Worm (Caenorhabditis elegans): ENCODE measurements around the gene C08F8.2.
A peak's percentile ranks its signal among the peaks of the same experiment; 100 is the strongest.

C08F8.2 gene

DNA sequence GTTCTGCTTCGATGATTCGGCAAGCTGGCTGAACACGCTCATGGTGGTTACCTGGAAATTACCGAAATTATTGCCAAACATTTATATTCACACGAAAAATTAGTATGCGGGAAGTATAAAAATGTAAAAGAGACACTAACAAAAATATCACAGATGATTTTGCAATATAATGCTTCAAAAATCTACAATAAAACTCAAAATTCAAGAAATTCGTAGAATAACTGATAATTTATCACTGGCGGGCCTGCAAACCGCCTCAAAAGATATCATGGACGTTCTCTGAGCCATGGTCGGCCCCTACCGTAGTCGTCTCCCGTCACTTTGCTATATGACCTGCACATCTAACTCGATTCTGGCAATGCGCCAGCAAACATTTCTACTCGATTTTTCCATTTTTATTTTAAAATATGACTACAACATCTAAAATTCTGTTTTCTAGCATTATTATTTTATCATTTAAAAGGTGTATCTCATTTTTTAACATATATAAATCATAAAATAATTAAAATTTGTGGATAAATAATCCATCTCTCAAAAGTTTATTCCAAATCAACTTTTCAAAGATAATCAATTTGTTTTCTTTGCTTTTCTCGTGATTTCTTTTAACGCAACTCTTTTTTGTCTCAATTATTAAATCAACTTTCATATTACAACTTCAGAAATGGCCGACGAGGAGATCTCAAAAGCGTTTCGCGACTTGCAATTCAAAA lies 1.2 kb upstream of the C08F8.2 start, which contains the start of the genes F01G4.6 and pfd-1 (continued):
- TF ChIP-seq cebp-2 (GFP tag; IDR thresholded peaks at IDR 0.05), result no peak
- no peak for TF ChIP-seq ztf-22 (GFP tag; optimal IDR thresholded peaks at IDR 0.05)
- no peak for TF ChIP-seq T07F8.4 (tag; optimal IDR thresholded peaks at IDR 0.05)
- TF ChIP-seq madf-6 (GFP tag; IDR thresholded peaks at IDR 0.05), result peak; percentile 85
- peak; percentile 50 for TF ChIP-seq atf-7 (tag; optimal IDR thresholded peaks at IDR 0.05)
- TF ChIP-seq B0035.1 (tag; optimal IDR thresholded peaks at IDR 0.05), result no peak
- no peak for TF ChIP-seq tbx-9 (tag; optimal IDR thresholded peaks at IDR 0.05; ENCODE audit: borderline replicate concordance)
- TF ChIP-seq egl-44 (GFP tag; IDR thresholded peaks at IDR 0.05), result no peak
- peak; percentile 51; the same call in 1 of the 2 replicates for TF ChIP-seq Y56A3A.18 (GFP tag; IDR thresholded peaks at IDR 0.05)
- no peak for TF ChIP-seq lsy-27 (tag; optimal IDR thresholded peaks at IDR 0.05; ENCODE audit: borderline replicate concordance, insufficient read depth)
- peak; percentile 22 for TF ChIP-seq snpc-1.3 (tag; optimal IDR thresholded peaks at IDR 0.05; ENCODE audit: insufficient read depth)
- peak; percentile 30 for TF ChIP-seq nhr-80 (tag; optimal IDR thresholded peaks at IDR 0.05)
- TF ChIP-seq dox-1 (GFP tag; IDR thresholded peaks at IDR 0.05), result peak; percentile 52; the same call in 1 of the 2 replicates
- no peak for TF ChIP-seq ceh-58 (GFP tag; IDR thresholded peaks at IDR 0.05)
- 0 out of 2 replicates have a peak, but pooled peaks have one; percentile 27 for TF ChIP-seq ceh-91 (GFP tag; IDR thresholded peaks at IDR 0.05)
- TF ChIP-seq F22D6.2 (tag; optimal IDR thresholded peaks at IDR 0.05), result peak; percentile 23
- TF ChIP-seq snpc-1.1 (tag; optimal IDR thresholded peaks at IDR 0.05; ENCODE audit: insufficient read depth), result no peak
- TF ChIP-seq tbp1 (GFP tag; optimal IDR thresholded peaks at IDR 0.05), result peak; percentile 69
- no peak for TF ChIP-seq bed-1 (GFP tag; IDR thresholded peaks at IDR 0.05)
- peak; percentile 85 for TF ChIP-seq ekl-4 (GFP tag; IDR thresholded peaks at IDR 0.05)
- TF ChIP-seq B0019.2 (GFP tag; conservative IDR thresholded peaks at IDR 0.05), result no peak
- peak; percentile 95 for TF ChIP-seq nfyb-1 (GFP tag; IDR thresholded peaks at IDR 0.05)
- no peak for TF ChIP-seq ama-1 (optimal IDR thresholded peaks at IDR 0.05)
- no peak for TF ChIP-seq ama-1 (GFP tag; optimal IDR thresholded peaks at IDR 0.05)
- peak; percentile 86 for TF ChIP-seq hsf-1 (GFP tag; IDR thresholded peaks at IDR 0.05)
- peak; percentile 43; the same call in 1 of the 2 replicates for TF ChIP-seq attf-3 (GFP tag; conservative IDR thresholded peaks at IDR 0.05)
- no peak for TF ChIP-seq lin-26 (GFP tag; IDR thresholded peaks at IDR 0.05)
- peak; percentile 89 for TF ChIP-seq tlf-1 (GFP tag; optimal IDR thresholded peaks at IDR 0.05)
- TF ChIP-seq hmg-1.2 (GFP tag; IDR thresholded peaks at IDR 0.05), result peak; percentile 65; the same call in 1 of the 2 replicates
- TF ChIP-seq F57A8.1 (GFP tag; optimal IDR thresholded peaks at IDR 0.05), result no peak
- no peak for TF ChIP-seq nhr-179 (tag; optimal IDR thresholded peaks at IDR 0.05)
- TF ChIP-seq unc-62 (GFP tag; optimal IDR thresholded peaks at IDR 0.05), result no peak
- TF ChIP-seq F55B11.4 (tag; optimal IDR thresholded peaks at IDR 0.05; ENCODE audit: borderline replicate concordance, insufficient read depth), result no peak
- TF ChIP-seq lin-35 (GFP tag; optimal IDR thresholded peaks at IDR 0.05), result peak in 1 of 3 experiments; percentile 91
- no peak for TF ChIP-seq Y79H2A.3 (GFP tag; conservative IDR thresholded peaks at IDR 0.05)
- TF ChIP-seq mes-4 (tag; optimal IDR thresholded peaks at IDR 0.05), result no peak
- TF ChIP-seq sptf-2 (GFP tag; optimal IDR thresholded peaks at IDR 0.05), result no peak

DNA sequence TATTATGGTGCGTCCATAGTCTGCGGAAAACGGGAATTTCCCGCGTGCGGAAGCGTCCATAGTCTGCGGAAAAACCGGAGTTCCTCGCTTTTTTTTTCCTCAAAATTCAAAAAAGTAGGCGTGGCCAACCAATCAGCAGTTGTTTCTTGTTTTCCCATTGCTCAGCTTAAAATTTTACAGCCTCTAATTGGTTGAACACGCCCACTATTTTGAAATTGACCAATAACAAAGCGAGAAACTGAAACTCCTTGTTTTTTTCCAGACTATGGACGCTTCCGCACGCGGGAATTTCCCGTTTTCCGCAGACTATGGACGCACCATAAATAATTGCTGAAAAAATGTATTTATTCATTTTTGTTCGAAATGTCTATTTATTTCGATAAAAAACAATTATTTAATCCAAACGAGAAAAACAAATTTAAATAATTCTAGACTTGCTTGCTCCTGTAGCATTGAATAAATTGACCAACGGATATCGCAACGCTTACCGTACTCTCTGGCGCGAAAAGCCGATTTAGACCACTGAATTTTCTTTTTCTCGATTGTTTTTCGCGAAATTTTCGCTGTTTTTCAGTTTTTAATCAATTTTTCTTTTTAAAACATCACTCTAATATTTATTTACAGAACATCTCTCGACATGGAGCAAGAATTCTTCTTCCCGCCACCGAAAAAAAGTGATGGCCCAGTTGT lies 3.8 kb downstream of the C08F8.2 start, which contains the start of gene C08F8.3:
C08F8.3 (plus strand) TSS at position 620 of the 690 bp plus-strand sequence.
- TF ChIP-seq snpc-3.4 (tag; optimal IDR thresholded peaks at IDR 0.05) (peak; percentile 77), xnd-1 (tag; optimal IDR thresholded peaks at IDR 0.05) (peak; percentile 78), lin-54 (GFP tag; optimal IDR thresholded peaks at IDR 0.05) (peak; percentile 23), nfya-2 (GFP tag; IDR thresholded peaks at IDR 0.05) (0 out of 2 replicates have a peak, but pooled peaks have one; percentile 90), unc-130 (GFP tag; optimal IDR thresholded peaks at IDR 0.05) (peak; percentile 31), F49E8.2 (tag; optimal IDR thresholded peaks at IDR 0.05; ENCODE audit: insufficient read depth) (peak; percentile 50), hmg-1.2 (GFP tag; IDR thresholded peaks at IDR 0.05) (peak; percentile 49), D2030.7 (GFP tag; IDR thresholded peaks at IDR 0.05) (peak; percentile 90), dpl-1 (GFP tag; optimal IDR thresholded peaks at IDR 0.05) (peak; percentile 71), hsf-1 (GFP tag; IDR thresholded peaks at IDR 0.05) (peak; percentile 81; the same call in 1 of the 2 replicates), ceh-91 (GFP tag; IDR thresholded peaks at IDR 0.05) (peak; percentile 85), nfyb-1 (GFP tag; IDR thresholded peaks at IDR 0.05) (peak; percentile 93), efl-1 (GFP tag; optimal IDR thresholded peaks at IDR 0.05) (peak; percentile 95), dox-1 (GFP tag; IDR thresholded peaks at IDR 0.05) (peak; percentile 44; the same call in 1 of the 2 replicates)
